Worm (Caenorhabditis elegans) whole organism, mixed stage, embryonic: Measurements from ENCODE around the gene orc-2.

Source experiments
- cnd-1 ChIP-seq: fragments of 200-800 bp; sonication (Bioruptor generic); optimal IDR thresholded peaks from 2 replicates; lab custom pipeline; 2018; ENCODE audit warnings: mild to moderate bottlenecking, missing genetic modification characterization, missing compliant biosample characterization
- drap-1 ChIP-seq: fragments of 200-800 bp; sonication (Bioruptor generic); optimal IDR thresholded peaks from 3 replicates; lab custom pipeline; 2018; ENCODE audit warnings: mild to moderate bottlenecking, missing genetic modification characterization, missing compliant biosample characterization
- lsy-2 ChIP-seq: fragments of 150-350 bp; optimal IDR thresholded peaks from 2 replicates; lab custom pipeline; 2014; ENCODE audit warnings: missing biosample characterization, missing genetic modification characterization
- mab-5 ChIP-seq: fragments of 150-350 bp; optimal IDR thresholded peaks from 2 replicates; lab custom pipeline; 2014; ENCODE audit warnings: missing biosample characterization, missing genetic modification characterization
- mep-1 ChIP-seq: fragments of 150-350 bp; optimal IDR thresholded peaks from 2 replicates; lab custom pipeline; 2017; ENCODE audit warnings: missing biosample characterization, missing genetic modification reagents, missing genetic modification characterization, inconsistent platforms
- nhr-12 ChIP-seq: fragments of 150-350 bp; optimal IDR thresholded peaks from 2 replicates; lab custom pipeline; 2014; ENCODE audit warnings: missing biosample characterization, missing genetic modification characterization
- nhr-237 ChIP-seq: fragments of 150-350 bp; optimal IDR thresholded peaks from 2 replicates; lab custom pipeline; 2014; ENCODE audit warnings: missing biosample characterization, missing genetic modification characterization
- nhr-28 ChIP-seq: fragments of 150-350 bp; optimal IDR thresholded peaks from 2 replicates; lab custom pipeline; 2014; ENCODE audit warnings: missing biosample characterization, missing genetic modification characterization
- pha-4 ChIP-seq: fragments of 150-350 bp; optimal IDR thresholded peaks from 2 replicates; lab custom pipeline; 2018; ENCODE audit warnings: missing biosample characterization, missing genetic modification reagents, missing genetic modification characterization
- snpc-4 ChIP-seq: fragments of 150-350 bp; optimal IDR thresholded peaks from 2 replicates; lab custom pipeline; 2014; ENCODE audit warnings: missing biosample characterization, missing genetic modification characterization
- sptf-1 ChIP-seq: sonication (generic microtip); optimal IDR thresholded peaks from 2 replicates; lab custom pipeline; 2017; ENCODE audit warnings: mild to moderate bottlenecking, missing genetic modification characterization, moderate library complexity, missing compliant biosample characterization
- unc-62 ChIP-seq: fragments of 150-350 bp; optimal IDR thresholded peaks from 2 replicates; lab custom pipeline; 2014; ENCODE audit warnings: missing biosample characterization, missing genetic modification reagents, missing genetic modification characterization
- ztf-11 ChIP-seq: fragments of 150-350 bp; optimal IDR thresholded peaks from 2 replicates; lab custom pipeline; 2014; ENCODE audit warnings: missing biosample characterization, missing genetic modification characterization

- TF ChIP-seq cnd-1 (tag; lab: Kevin White, UChicago) = no peak
- TF ChIP-seq snpc-4 (tag; lab: Kevin White, UChicago) = no peak
- no peak for TF ChIP-seq lsy-2
- TF ChIP-seq nhr-237 (tag; lab: Kevin White, UChicago) = no peak
- no peak for TF ChIP-seq unc-62 (GFP tag; lab: Kevin White, UChicago)
- no peak for TF ChIP-seq mab-5
- no peak for TF ChIP-seq pha-4 (tag; lab: Kevin White, UChicago)
- TF ChIP-seq mep-1 (tag; lab: Kevin White, UChicago) = no peak
- TF ChIP-seq ztf-11 = no peak
- no peak for TF ChIP-seq nhr-12 (tag; lab: Kevin White, UChicago)
- TF ChIP-seq drap-1 (GFP tag; lab: Kevin White, UChicago) = no peak
- no peak for TF ChIP-seq sptf-1 (tag; lab: Kevin White, UChicago)
- no peak for TF ChIP-seq nhr-28 (tag; lab: Kevin White, UChicago)
These were observed 50.2 kb downstream of the orc-2 start, which contains the start of gene Y19D2B.2 for ce11 chrII:10923948-10924347.
